Worm (Caenorhabditis elegans) whole organism, L3 larva: ENCODE results near the gene cdk-12.

Experiments
- ZK546.5 ChIP-seq: sonication (generic microtip); optimal IDR thresholded peaks from 2 replicates; lab custom pipeline; 2017; ENCODE audit warnings: missing biosample characterization, missing genetic modification characterization
- aly-2 ChIP-seq: fragments of 150-350 bp; optimal IDR thresholded peaks from 2 replicates; lab custom pipeline; 2014; ENCODE audit warnings: missing biosample characterization, missing genetic modification characterization
- ceh-16 ChIP-seq: sonication (generic microtip); optimal IDR thresholded peaks from 2 replicates; lab custom pipeline; 2017; ENCODE audit warnings: missing biosample characterization, missing genetic modification characterization
- ceh-28 ChIP-seq: fragments of 150-350 bp; optimal IDR thresholded peaks from 2 replicates; lab custom pipeline; 2014; ENCODE audit warnings: missing biosample characterization, missing genetic modification reagents, missing genetic modification characterization
- ceh-82 ChIP-seq: fragments of 150-350 bp; optimal IDR thresholded peaks from 2 replicates; lab custom pipeline; 2014; ENCODE audit warnings: missing biosample characterization, missing genetic modification characterization
- egl-27 ChIP-seq: sonication (generic microtip); optimal IDR thresholded peaks from 4 replicates; lab custom pipeline; 2017; ENCODE audit warnings: missing biosample characterization, missing genetic modification reagents, missing genetic modification characterization
- egl-5 ChIP-seq: fragments of 150-350 bp; optimal IDR thresholded peaks from 2 replicates; lab custom pipeline; 2017; ENCODE audit warnings: missing biosample characterization, missing genetic modification reagents, missing genetic modification characterization, inconsistent platforms
- elt-1 ChIP-seq: fragments of 150-350 bp; optimal IDR thresholded peaks from 2 replicates; lab custom pipeline; 2014; ENCODE audit warnings: missing biosample characterization, missing genetic modification characterization
- elt-2 ChIP-seq: sonication (generic microtip); optimal IDR thresholded peaks from 2 replicates; lab custom pipeline; 2016; ENCODE audit warnings: missing genetic modification reagents, mild to moderate bottlenecking, missing genetic modification characterization, missing compliant biosample characterization
- fkh-10 ChIP-seq: sonication (generic microtip); optimal IDR thresholded peaks from 2 replicates; lab custom pipeline; 2017; ENCODE audit warnings: missing biosample characterization, missing genetic modification reagents, missing genetic modification characterization
- fkh-2 ChIP-seq: fragments of 150-350 bp; optimal IDR thresholded peaks from 2 replicates; lab custom pipeline; 2014; ENCODE audit warnings: missing biosample characterization, missing genetic modification reagents, missing genetic modification characterization
- hmg-11 ChIP-seq: sonication (generic microtip); optimal IDR thresholded peaks from 2 replicates; lab custom pipeline; 2016; ENCODE audit warnings: missing genetic modification characterization, missing compliant biosample characterization
- jun-1 ChIP-seq: fragments of 150-350 bp; optimal IDR thresholded peaks from 2 replicates; lab custom pipeline; 2014; ENCODE audit warnings: missing biosample characterization, missing genetic modification reagents, missing genetic modification characterization
- lin-15B ChIP-seq: fragments of 150-350 bp; optimal IDR thresholded peaks from 2 replicates; lab custom pipeline; 2014; ENCODE audit warnings: missing biosample characterization, missing genetic modification characterization
- lsy-12 ChIP-seq: sonication (generic microtip); optimal IDR thresholded peaks from 2 replicates; lab custom pipeline; 2016; ENCODE audit warnings: mild to moderate bottlenecking, missing genetic modification characterization, missing compliant biosample characterization
- mml-1 ChIP-seq: fragments of 150-350 bp; sonication (generic microtip); optimal IDR thresholded peaks from 3 replicates; lab custom pipeline; 2014; ENCODE audit warnings: missing biosample characterization, missing genetic modification characterization
- nfya-1 ChIP-seq: sonication (generic microtip); optimal IDR thresholded peaks from 2 replicates; lab custom pipeline; 2017; ENCODE audit warnings: missing genetic modification characterization, mild to moderate bottlenecking, missing compliant biosample characterization, antibody characterized with exemption, moderate library complexity; ENCODE audit not compliant: insufficient read depth
- nhr-25 ChIP-seq: sonication (generic microtip); optimal IDR thresholded peaks from 2 replicates; lab custom pipeline; 2017; ENCODE audit warnings: missing biosample characterization, missing genetic modification characterization
- nhr-28 ChIP-seq: fragments of 150-350 bp; optimal IDR thresholded peaks from 2 replicates; lab custom pipeline; 2014; ENCODE audit warnings: missing biosample characterization, missing genetic modification characterization
- nhr-76 ChIP-seq: fragments of 150-350 bp; sonication (generic microtip); optimal IDR thresholded peaks from 5 replicates; lab custom pipeline; 2014; ENCODE audit warnings: missing biosample characterization, missing genetic modification characterization
- nhr-77 ChIP-seq: fragments of 150-350 bp; optimal IDR thresholded peaks from 2 replicates; lab custom pipeline; 2014; ENCODE audit warnings: missing biosample characterization, missing genetic modification characterization
- pha-4 ChIP-seq: fragments of 150-350 bp; optimal IDR thresholded peaks from 2 replicates; lab custom pipeline; 2014; ENCODE audit warnings: missing biosample characterization, missing genetic modification reagents, missing genetic modification characterization
- pqm-1 ChIP-seq: fragments of 150-350 bp; optimal IDR thresholded peaks from 2 replicates; lab custom pipeline; 2017; ENCODE audit warnings: missing biosample characterization, missing genetic modification characterization, inconsistent platforms
- sea-2 ChIP-seq: fragments of 150-350 bp; sonication (generic microtip); optimal IDR thresholded peaks from 4 replicates; lab custom pipeline; 2014; ENCODE audit warnings: missing biosample characterization, missing genetic modification reagents, missing genetic modification characterization
- snpc-4 ChIP-seq: fragments of 150-350 bp; optimal IDR thresholded peaks from 2 replicates; lab custom pipeline; 2014; ENCODE audit warnings: missing biosample characterization, missing genetic modification characterization
- tbx-2 ChIP-seq: sonication (generic microtip); optimal IDR thresholded peaks from 2 replicates; lab custom pipeline; 2016; ENCODE audit warnings: mild to moderate bottlenecking, missing genetic modification characterization, missing compliant biosample characterization
- unc-39 ChIP-seq: sonication (generic microtip); optimal IDR thresholded peaks from 4 replicates; lab custom pipeline; 2017; ENCODE audit warnings: missing biosample characterization, missing genetic modification characterization

Gene cdk-12

ce11 chrIII:4380835-4381234 lies 48.0 kb downstream of the cdk-12 start:
- TF ChIP-seq ceh-16 (tag; lab: Kevin White, UChicago) (no peak), fkh-2 (tag; lab: Kevin White, UChicago) (no peak), lin-15B (peak; percentile 37), nhr-25 (no peak), nfya-1 (peak; percentile 49), egl-27 (tag; lab: Kevin White, UChicago) (no peak), egl-5 (tag; lab: Kevin White, UChicago) (peak; percentile 31), snpc-4 (tag; lab: Kevin White, UChicago) (peak; percentile 27), nhr-77 (tag; lab: Kevin White, UChicago) (no peak)

ce11 chrIII:4381343-4381742 lies 48.6 kb downstream of the cdk-12 start, which contains the start of gene pals-27:
Gene pals-27 (plus strand): TSS chrIII:4381643.
- no peak for TF ChIP-seq lin-15B
- TF ChIP-seq ZK546.5 (tag; lab: Kevin White, UChicago) = no peak
- TF ChIP-seq, all 47 proteins: peak for 0

ce11 chrIII:4382118-4382517 lies 49.3 kb downstream of the cdk-12 start:
- TF ChIP-seq ceh-28 (tag; lab: Kevin White, UChicago) (no peak), lsy-12 (tag; lab: Kevin White, UChicago) (no peak), nhr-76 (tag; lab: Kevin White, UChicago) (no peak), nfya-1 (peak; percentile 71), tbx-2 (tag; lab: Kevin White, UChicago) (no peak), aly-2 (no peak), elt-2 (no peak)

ce11 chrIII:4384487-4384886 lies 51.7 kb downstream of the cdk-12 start, which contains the start of gene pals-28:
Gene pals-28 (plus strand): TSS chrIII:4384787.
- no peak for TF ChIP-seq mml-1 (tag; lab: Kevin White, UChicago)
- no peak for TF ChIP-seq fkh-10 (GFP tag; lab: Kevin White, UChicago)
- no peak for TF ChIP-seq hmg-11
- no peak for TF ChIP-seq fkh-2 (tag; lab: Kevin White, UChicago)
- no peak for TF ChIP-seq egl-27 (tag; lab: Kevin White, UChicago)
- no peak for TF ChIP-seq pha-4 (tag; lab: Kevin White, UChicago)
- TF ChIP-seq lsy-12 (tag; lab: Kevin White, UChicago) = no peak
- TF ChIP-seq tbx-2 (tag; lab: Kevin White, UChicago) = no peak
- TF ChIP-seq ZK546.5 (tag; lab: Kevin White, UChicago) = no peak
- TF ChIP-seq ceh-82 (tag; lab: Kevin White, UChicago) = no peak
- no peak for TF ChIP-seq sea-2
- TF ChIP-seq ceh-28 (tag; lab: Kevin White, UChicago) = no peak
- no peak for TF ChIP-seq pqm-1 (tag; lab: Kevin White, UChicago)
- TF ChIP-seq nhr-25 = no peak
- no peak for TF ChIP-seq nhr-28 (tag; lab: Kevin White, UChicago)
- TF ChIP-seq jun-1 = no peak
- TF ChIP-seq nfya-1 = no peak
- TF ChIP-seq snpc-4 (tag; lab: Kevin White, UChicago) = no peak

ce11 chrIII:4390421-4390820 lies 57.6 kb downstream of the cdk-12 start:
- TF ChIP-seq nhr-25 (peak; percentile 11), unc-39 (tag; lab: Kevin White, UChicago) (no peak)

- TF ChIP-seq nhr-25 (peak; percentile 48), elt-1 (no peak)
Measured at ce11 chrIII:4391319-4391718, 58.5 kb downstream of the cdk-12 start.
